Worm (Caenorhabditis elegans) whole organism, late embryonic: ENCODE measurements around the gene E02C12.11.

Experiments
- C38D4.7 ChIP-seq: fragments of 200-800 bp; sonication (Bioruptor generic); optimal IDR thresholded peaks from 2 replicates; lab custom pipeline; 2018; ENCODE audit warnings: mild to moderate bottlenecking, missing genetic modification characterization, moderate library complexity, missing compliant biosample characterization
- F13H6.1 ChIP-seq: sonication (generic microtip); optimal IDR thresholded peaks from 2 replicates; lab custom pipeline; 2016; ENCODE audit warnings: missing genetic modification characterization, missing compliant biosample characterization
- T23F11.4 ChIP-seq: fragments of 200-800 bp; sonication (Bioruptor generic); optimal IDR thresholded peaks from 2 replicates; lab custom pipeline; 2018; ENCODE audit warnings: mild to moderate bottlenecking, missing genetic modification characterization, missing compliant biosample characterization
- ahr-1 ChIP-seq: sonication (generic microtip); optimal IDR thresholded peaks from 2 replicates; lab custom pipeline; 2016; ENCODE audit warnings: missing genetic modification characterization, missing compliant biosample characterization
- ama-1 ChIP-seq: fragments of 150-350 bp; optimal IDR thresholded peaks from 2 replicates; lab custom pipeline; 2014
- ceh-14 ChIP-seq: sonication (generic microtip); optimal IDR thresholded peaks from 2 replicates; lab custom pipeline; 2016; ENCODE audit warnings: missing genotype, missing genetic modification characterization, missing compliant biosample characterization
- ceh-18 ChIP-seq: sonication (generic microtip); optimal IDR thresholded peaks from 2 replicates; lab custom pipeline; 2016; ENCODE audit warnings: missing genetic modification characterization, missing compliant biosample characterization
- ceh-19 ChIP-seq: fragments of 200-800 bp; sonication (Bioruptor generic); optimal IDR thresholded peaks from 2 replicates; lab custom pipeline; 2018; ENCODE audit warnings: mild to moderate bottlenecking, missing genetic modification characterization, missing compliant biosample characterization
- ceh-30 ChIP-seq: fragments of 150-350 bp; optimal IDR thresholded peaks from 2 replicates; lab custom pipeline; 2014; ENCODE audit warnings: missing biosample characterization, missing genetic modification characterization
- ceh-34 ChIP-seq: sonication (generic microtip); optimal IDR thresholded peaks from 2 replicates; lab custom pipeline; 2016; ENCODE audit warnings: mild to moderate bottlenecking, missing genetic modification characterization, missing compliant biosample characterization
- ceh-45 ChIP-seq: fragments of 200-800 bp; sonication (Bioruptor generic); IDR thresholded peaks from 2 replicates; pipeline ENCODE4 v1.3.6; 2022; ENCODE audit warnings: missing genetic modification reagents, missing genetic modification characterization, missing compliant biosample characterization
- ceh-48 ChIP-seq: sonication (generic microtip); optimal IDR thresholded peaks from 2 replicates; lab custom pipeline; 2016; ENCODE audit warnings: missing genetic modification characterization, inconsistent platforms, missing compliant biosample characterization
- ceh-6 ChIP-seq: fragments of 200-800 bp; sonication (Bioruptor generic); optimal IDR thresholded peaks from 2 replicates; lab custom pipeline; 2018; ENCODE audit warnings: mild to moderate bottlenecking, missing genetic modification characterization, missing compliant biosample characterization
- elt-4 ChIP-seq: sonication (generic microtip); optimal IDR thresholded peaks from 2 replicates; lab custom pipeline; 2016; ENCODE audit warnings: missing genetic modification characterization, missing compliant biosample characterization
- fax-1 ChIP-seq: sonication (generic microtip); optimal IDR thresholded peaks from 2 replicates; lab custom pipeline; 2016; ENCODE audit warnings: missing genotype, missing genetic modification characterization, missing compliant biosample characterization
- gmeb-2 ChIP-seq: sonication (generic microtip); optimal IDR thresholded peaks from 2 replicates; lab custom pipeline; 2016; ENCODE audit warnings: missing genetic modification characterization, inconsistent platforms, missing compliant biosample characterization
- hlh-13 ChIP-seq: fragments of 200-800 bp; sonication (Bioruptor generic); optimal IDR thresholded peaks from 2 replicates; lab custom pipeline; 2018; ENCODE audit warnings: mild to moderate bottlenecking, missing genetic modification characterization, missing compliant biosample characterization
- hlh-15 ChIP-seq: sonication (generic microtip); optimal IDR thresholded peaks from 2 replicates; lab custom pipeline; 2016; ENCODE audit warnings: missing genetic modification characterization, missing compliant biosample characterization
- hlh-30 ChIP-seq: sonication (generic microtip); optimal IDR thresholded peaks from 2 replicates; lab custom pipeline; 2017; ENCODE audit warnings: antibody characterized with exemption, missing genetic modification characterization, missing compliant biosample characterization; ENCODE audit not compliant: insufficient read depth
- lin-11 ChIP-seq: fragments of 200-800 bp; sonication (Bioruptor generic); optimal IDR thresholded peaks from 2 replicates; lab custom pipeline; 2018; ENCODE audit warnings: mild to moderate bottlenecking, missing genetic modification characterization, missing compliant biosample characterization
- madf-2 ChIP-seq: sonication (generic microtip); optimal IDR thresholded peaks from 2 replicates; lab custom pipeline; 2017; ENCODE audit warnings: missing genetic modification characterization, missing compliant biosample characterization
- nfya-1 ChIP-seq: sonication (generic microtip); optimal IDR thresholded peaks from 2 replicates; lab custom pipeline; 2017; ENCODE audit warnings: missing genetic modification characterization, mild to moderate bottlenecking, missing compliant biosample characterization, antibody characterized with exemption, moderate library complexity
- nhr-232 ChIP-seq: sonication (generic microtip); optimal IDR thresholded peaks from 2 replicates; lab custom pipeline; 2016; ENCODE audit warnings: missing genetic modification characterization, missing compliant biosample characterization
- odd-2 ChIP-seq: sonication (generic microtip); optimal IDR thresholded peaks from 2 replicates; lab custom pipeline; 2017; ENCODE audit warnings: antibody characterized with exemption, mild to moderate bottlenecking, missing genetic modification characterization, missing compliant biosample characterization
- pag-3 ChIP-seq: sonication (generic microtip); optimal IDR thresholded peaks from 2 replicates; lab custom pipeline; 2016; ENCODE audit warnings: missing compliant biosample characterization, missing genetic modification characterization, borderline replicate concordance
- pat-9 ChIP-seq: fragments of 200-800 bp; sonication (Bioruptor generic); optimal IDR thresholded peaks from 2 replicates; lab custom pipeline; 2018; ENCODE audit warnings: mild to moderate bottlenecking, missing genetic modification characterization, moderate library complexity, missing compliant biosample characterization
- pax-1 ChIP-seq: fragments of 150-350 bp; optimal IDR thresholded peaks from 2 replicates; lab custom pipeline; 2014; ENCODE audit warnings: missing biosample characterization, missing genetic modification characterization
- pha-4 ChIP-seq: fragments of 150-350 bp; optimal IDR thresholded peaks from 2 replicates; lab custom pipeline; 2018; ENCODE audit warnings: missing biosample characterization, missing genetic modification reagents, missing genetic modification characterization
- pros-1 ChIP-seq: fragments of 150-350 bp; optimal IDR thresholded peaks from 2 replicates; lab custom pipeline; 2014; ENCODE audit warnings: missing biosample characterization, missing genetic modification reagents, missing genetic modification characterization
- ref-2 ChIP-seq: sonication (generic microtip); optimal IDR thresholded peaks from 2 replicates; lab custom pipeline; 2016; ENCODE audit warnings: missing genetic modification characterization, missing compliant biosample characterization
- rnt-1 ChIP-seq: sonication (generic microtip); optimal IDR thresholded peaks from 2 replicates; lab custom pipeline; 2016; ENCODE audit warnings: missing genetic modification characterization, missing compliant biosample characterization
- syd-9 ChIP-seq: sonication (generic microtip); optimal IDR thresholded peaks from 2 replicates; lab custom pipeline; 2016; ENCODE audit warnings: mild to moderate bottlenecking, missing genetic modification characterization, moderate library complexity, missing compliant biosample characterization
- ttx-3 ChIP-seq: sonication (generic microtip); optimal IDR thresholded peaks from 2 replicates; lab custom pipeline; 2016; ENCODE audit warnings: missing genetic modification reagents, missing genetic modification characterization, missing compliant biosample characterization
- unc-3 ChIP-seq, 2 experiments: fragments of 200-800 bp in 1 of 2; sonication (Bioruptor generic) in 1 of 2; sonication (generic microtip) in 1 of 2; conservative IDR thresholded peaks in 1 of 2; optimal IDR thresholded peaks in 1 of 2; 2 replicates each; pipeline versions ENCODE4 v1.3.6 to Lab custom; 2016 to 2022; ENCODE audit warnings: missing compliant biosample characterization in 2 of 2, missing genetic modification characterization in 2 of 2, missing genetic modification reagents in 1 of 2
- unc-55 ChIP-seq: sonication (generic microtip); optimal IDR thresholded peaks from 2 replicates; lab custom pipeline; 2017; ENCODE audit warnings: missing biosample characterization, missing genetic modification reagents, missing genetic modification characterization
- unc-86 ChIP-seq: sonication (generic microtip); optimal IDR thresholded peaks from 2 replicates; lab custom pipeline; 2016; ENCODE audit warnings: missing genetic modification characterization, missing compliant biosample characterization
- zip-5 ChIP-seq: sonication (generic microtip); optimal IDR thresholded peaks from 2 replicates; lab custom pipeline; 2016; ENCODE audit warnings: missing genetic modification characterization, missing compliant biosample characterization
- ztf-16 ChIP-seq: sonication (generic microtip); optimal IDR thresholded peaks from 2 replicates; lab custom pipeline; 2017; ENCODE audit warnings: missing genetic modification characterization, missing compliant biosample characterization

Gene E02C12.11

DNA sequence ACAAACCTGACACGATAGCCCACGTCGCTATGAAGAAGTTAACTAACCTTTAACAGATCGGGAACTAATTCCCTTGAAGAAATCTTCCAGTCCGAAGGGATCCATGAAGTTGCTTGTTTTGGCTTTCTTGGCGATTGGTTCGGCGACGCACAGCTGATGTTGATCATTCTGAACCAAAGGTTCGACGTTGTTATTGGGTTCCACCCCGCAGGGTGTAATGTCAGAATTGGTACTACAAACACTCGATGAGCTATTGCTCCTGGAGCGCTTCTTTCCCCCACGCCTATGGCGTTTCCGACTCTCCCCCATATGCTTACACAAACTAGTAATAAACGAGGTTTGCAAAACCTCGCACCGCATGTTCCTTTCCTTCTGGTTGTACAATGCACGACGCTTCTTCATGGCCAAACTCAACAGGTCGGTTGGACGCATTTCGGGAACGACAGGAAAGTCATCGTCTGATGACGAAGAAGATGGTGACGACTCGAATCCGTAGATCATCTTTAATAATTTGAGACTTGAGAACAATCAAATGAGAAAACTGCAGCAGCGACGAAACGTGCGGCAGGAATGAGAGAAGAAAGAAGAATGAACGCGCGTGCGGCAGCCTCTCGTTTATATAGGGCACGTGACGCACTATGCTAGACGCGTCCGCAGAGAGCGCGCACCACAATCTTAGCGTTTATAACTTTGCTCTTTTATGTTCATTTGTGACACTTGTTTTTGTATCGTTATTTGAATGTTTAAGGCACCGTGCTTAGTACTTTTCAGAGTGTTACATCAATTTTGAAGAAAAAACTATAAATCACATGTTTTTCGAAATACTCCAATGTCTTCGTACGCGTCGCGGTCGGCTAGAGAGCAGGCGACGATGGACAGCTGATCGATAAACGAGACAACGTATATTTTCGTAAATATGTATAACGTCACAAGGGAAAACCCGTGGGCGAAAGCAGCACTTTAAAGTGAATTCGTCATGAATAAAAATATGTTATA, 35.8 kb downstream of the E02C12.11 start, which contains the start of gene tos-1 (continued):
- TF ChIP-seq ceh-18 (peak; percentile 100), gmeb-2 (tag; lab: Kevin White, UChicago) (peak; percentile 56), pros-1 (peak; percentile 82), ceh-34 (peak; percentile 100), pax-1 (tag; lab: Kevin White, UChicago) (peak; percentile 84), ceh-48 (peak; percentile 94), nfya-1 (tag; lab: Kevin White, UChicago) (peak; percentile 93), ceh-6 (peak; percentile 21), hlh-13 (GFP tag; lab: Kevin White, UChicago) (peak; percentile 40), odd-2 (tag; lab: Kevin White, UChicago) (no peak), lin-11 (tag; lab: Kevin White, UChicago) (peak; percentile 57), elt-4 (tag; lab: Kevin White, UChicago) (peak; percentile 77), T23F11.4 (GFP tag; lab: Kevin White, UChicago) (peak; percentile 90), ahr-1 (tag; lab: Kevin White, UChicago) (no peak), nhr-232 (peak; percentile 34), pag-3 (peak; percentile 88), ceh-30 (tag; lab: Kevin White, UChicago) (no peak), rnt-1 (tag; lab: Kevin White, UChicago) (peak; percentile 99), hlh-30 (peak; percentile 100), ref-2 (tag; lab: Kevin White, UChicago) (peak; percentile 100), ztf-16 (peak; percentile 93), F13H6.1 (tag; lab: Kevin White, UChicago) (peak; percentile 89), zip-5 (tag; lab: Kevin White, UChicago) (peak; percentile 12)

DNA sequence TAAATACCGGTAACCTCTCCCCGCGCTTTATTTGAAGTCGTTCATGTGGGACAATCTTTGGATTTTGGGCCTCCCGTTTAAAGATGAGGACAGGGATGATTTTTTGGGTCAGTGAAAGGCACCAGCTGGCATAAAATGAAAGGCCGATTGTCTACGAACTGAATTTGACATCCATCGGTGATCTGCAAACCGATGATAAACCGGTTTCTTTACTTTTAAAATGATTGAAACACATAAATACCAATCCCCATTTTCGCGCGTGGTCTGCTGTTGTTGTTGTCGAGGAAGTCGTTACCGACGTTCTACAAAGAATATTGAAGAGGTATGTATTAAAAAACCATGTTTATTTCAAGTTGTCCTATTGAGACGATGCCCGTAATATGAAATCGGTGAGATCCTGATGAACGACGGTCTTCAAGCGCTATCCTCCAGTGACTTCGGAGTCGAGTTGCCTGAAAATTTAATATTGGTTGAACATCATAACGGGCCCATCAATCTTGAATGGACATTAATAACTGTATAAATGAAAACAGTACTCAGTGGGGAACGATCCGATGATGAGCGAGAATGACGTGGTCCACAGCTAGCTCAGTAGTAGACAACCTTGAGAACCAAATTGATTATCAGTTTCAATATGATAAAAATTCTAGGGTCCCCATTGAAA, 36.6 kb downstream of the E02C12.11 start:
- TF ChIP-seq pat-9 (tag; lab: Kevin White, UChicago) (no peak), zip-5 (tag; lab: Kevin White, UChicago) (no peak), ttx-3 (tag; lab: Kevin White, UChicago) (no peak), ceh-14 (tag; lab: Kevin White, UChicago) (no peak), madf-2 (tag; lab: Kevin White, UChicago) (no peak), lin-11 (tag; lab: Kevin White, UChicago) (no peak), hlh-15 (no peak), ceh-19 (no peak), ceh-48 (no peak), fax-1 (tag; lab: Kevin White, UChicago) (no peak), C38D4.7 (GFP tag; lab: Kevin White, UChicago) (no peak), ceh-45 (GFP tag; lab: Robert Waterston, UW) (no peak)

ce11 chrV:9340318-9340717, 39.4 kb downstream of the E02C12.11 start:
- TF ChIP-seq ama-1 (lab: Kevin White, UChicago) (peak; percentile 32), unc-3 (GFP tag; conservative IDR thresholded peaks at IDR 0.05; lab: Robert Waterston, UW) (0 out of 2 replicates have a peak, but pooled peaks have one; percentile 28), unc-3 (tag; optimal IDR thresholded peaks at IDR 0.05; lab: Kevin White, UChicago) (no peak), unc-86 (tag; lab: Kevin White, UChicago) (no peak), pha-4 (tag; lab: Kevin White, UChicago) (no peak), syd-9 (no peak), ztf-16 (no peak), ceh-34 (no peak), unc-55 (no peak), zip-5 (tag; lab: Kevin White, UChicago) (no peak)
